Worm (Caenorhabditis elegans) whole organism, early embryonic: ENCODE results near the gene F49H6.5.

ENCODE experiments used
- B0310.2 ChIP-seq: sonication (generic microtip); optimal IDR thresholded peaks from 2 replicates; lab custom pipeline; 2016; ENCODE audit warnings: mild to moderate bottlenecking, missing genetic modification characterization, missing compliant biosample characterization
- F13C5.2 ChIP-seq: sonication (generic microtip); optimal IDR thresholded peaks from 2 replicates; lab custom pipeline; 2017; ENCODE audit warnings: mild to moderate bottlenecking, missing genetic modification characterization, inconsistent platforms, missing compliant biosample characterization
- aly-1 ChIP-seq: sonication (generic microtip); optimal IDR thresholded peaks from 2 replicates; lab custom pipeline; 2016; ENCODE audit warnings: missing genetic modification characterization, missing compliant biosample characterization
- ama-1 ChIP-seq: fragments of 150-350 bp; optimal IDR thresholded peaks from 2 replicates; lab custom pipeline; 2014
- ceh-13 ChIP-seq: fragments of 200-800 bp; sonication (Bioruptor generic); optimal IDR thresholded peaks from 2 replicates; lab custom pipeline; 2018; ENCODE audit warnings: mild to moderate bottlenecking, missing genetic modification characterization, missing compliant biosample characterization
- ceh-36 ChIP-seq: sonication (generic microtip); optimal IDR thresholded peaks from 2 replicates; lab custom pipeline; 2016; ENCODE audit warnings: missing genetic modification characterization, inconsistent platforms, missing compliant biosample characterization
- ets-7 ChIP-seq: sonication (generic microtip); optimal IDR thresholded peaks from 2 replicates; lab custom pipeline; 2016; ENCODE audit warnings: missing genotype, missing genetic modification characterization, missing compliant biosample characterization
- flt-1 ChIP-seq: fragments of 200-800 bp; sonication (Bioruptor generic); IDR thresholded peaks from 2 replicates; pipeline ENCODE4 v1.3.6; 2022; ENCODE audit warnings: missing genetic modification characterization, missing compliant biosample characterization
- hmbx-1 ChIP-seq: sonication (generic microtip); optimal IDR thresholded peaks from 2 replicates; lab custom pipeline; 2016; ENCODE audit warnings: mild to moderate bottlenecking, missing genetic modification characterization, missing compliant biosample characterization
- hmg-4 ChIP-seq: fragments of 200-800 bp; sonication (Bioruptor generic); optimal IDR thresholded peaks from 2 replicates; lab custom pipeline; 2018; ENCODE audit warnings: mild to moderate bottlenecking, missing genetic modification characterization, missing compliant biosample characterization
- hnd-1 ChIP-seq: sonication (generic microtip); optimal IDR thresholded peaks from 2 replicates; lab custom pipeline; 2016; ENCODE audit warnings: missing genetic modification characterization, missing compliant biosample characterization
- pes-1 ChIP-seq: fragments of 200-800 bp; sonication (Bioruptor generic); IDR thresholded peaks from 2 replicates; pipeline ENCODE4 v1.3.6; 2022; ENCODE audit warnings: missing genetic modification reagents, missing genetic modification characterization, missing compliant biosample characterization
- scrt-1 ChIP-seq: fragments of 200-800 bp; sonication (Bioruptor generic); IDR thresholded peaks from 2 replicates; pipeline ENCODE4 v1.3.6; 2022; ENCODE audit warnings: missing genetic modification characterization, missing compliant biosample characterization
- sea-1 ChIP-seq: fragments of 200-800 bp; sonication (Bioruptor generic); conservative IDR thresholded peaks from 2 replicates; pipeline ENCODE4 v1.3.6; 2022; ENCODE audit warnings: missing genetic modification characterization, missing compliant biosample characterization
- tbx-11 ChIP-seq: fragments of 200-800 bp; sonication (Bioruptor generic); IDR thresholded peaks from 2 replicates; pipeline ENCODE4 v1.3.6; 2022; ENCODE audit warnings: missing genetic modification characterization, missing compliant biosample characterization
- tbx-37 ChIP-seq: fragments of 200-800 bp; sonication (Bioruptor generic); conservative IDR thresholded peaks from 2 replicates; pipeline ENCODE4 v1.3.6; 2022; ENCODE audit warnings: missing genetic modification reagents, missing genetic modification characterization, missing compliant biosample characterization
- tra-4 ChIP-seq: sonication (generic microtip); optimal IDR thresholded peaks from 2 replicates; lab custom pipeline; 2017; ENCODE audit warnings: missing genetic modification characterization, missing compliant biosample characterization

The F49H6.5 gene

ce11 chrV:16992383-16992782 is 30.7 kb upstream of the F49H6.5 start:
- no peak for TF ChIP-seq ceh-13
- no peak for TF ChIP-seq ceh-36 (tag; lab: Kevin White, UChicago)
- TF ChIP-seq ama-1 = no peak
- TF ChIP-seq scrt-1 (GFP tag; lab: Robert Waterston, UW) = no peak
- no peak for TF ChIP-seq pes-1 (GFP tag; lab: Robert Waterston, UW)
- no peak for TF ChIP-seq flt-1 (GFP tag; lab: Robert Waterston, UW)
- no peak for TF ChIP-seq sea-1
- no peak for TF ChIP-seq hmg-4 (GFP tag; lab: Kevin White, UChicago)
- no peak for TF ChIP-seq B0310.2 (tag; lab: Kevin White, UChicago)
- no peak for TF ChIP-seq hmbx-1 (tag; lab: Kevin White, UChicago)
- no peak for TF ChIP-seq F13C5.2 (tag; lab: Kevin White, UChicago)
- no peak for TF ChIP-seq tbx-11 (GFP tag; lab: Robert Waterston, UW)
- no peak for TF ChIP-seq hnd-1 (tag; lab: Kevin White, UChicago)
- TF ChIP-seq tra-4 = no peak
- TF ChIP-seq tbx-37 (GFP tag; lab: Robert Waterston, UW) = no peak

DNA sequence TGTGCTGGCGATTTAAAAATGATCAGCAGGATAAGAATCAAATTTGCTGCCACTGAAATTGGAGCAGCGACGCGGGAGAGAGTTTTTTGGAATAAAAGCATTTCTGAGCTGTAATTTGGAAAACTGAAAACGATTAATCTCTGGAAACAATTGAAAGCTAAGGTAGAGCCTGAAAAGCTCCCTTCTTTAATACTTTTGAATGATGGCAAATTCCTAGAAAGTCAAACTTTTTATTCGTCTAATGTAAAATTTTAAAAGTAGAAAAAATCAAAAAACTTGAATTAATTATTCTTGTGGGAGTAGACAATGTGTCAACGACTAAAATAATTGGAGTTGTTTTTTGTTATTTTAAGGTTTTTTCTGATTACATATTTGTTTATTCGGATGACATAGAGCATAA is 22.8 kb upstream of the F49H6.5 start, which contains the start of gene str-217:
str-217 (minus strand) TSS at position 101 of the 400 bp plus-strand sequence.
- TF ChIP-seq flt-1 (GFP tag; lab: Robert Waterston, UW) (no peak), hnd-1 (tag; lab: Kevin White, UChicago) (no peak), pes-1 (GFP tag; lab: Robert Waterston, UW) (no peak), ets-7 (tag; lab: Kevin White, UChicago) (no peak), ceh-13 (no peak), tra-4 (no peak), tbx-11 (GFP tag; lab: Robert Waterston, UW) (no peak), scrt-1 (GFP tag; lab: Robert Waterston, UW) (no peak), ceh-36 (tag; lab: Kevin White, UChicago) (no peak), hmg-4 (GFP tag; lab: Kevin White, UChicago) (no peak), aly-1 (tag; lab: Kevin White, UChicago) (no peak), tbx-37 (GFP tag; lab: Robert Waterston, UW) (no peak), B0310.2 (tag; lab: Kevin White, UChicago) (no peak), sea-1 (no peak)

DNA sequence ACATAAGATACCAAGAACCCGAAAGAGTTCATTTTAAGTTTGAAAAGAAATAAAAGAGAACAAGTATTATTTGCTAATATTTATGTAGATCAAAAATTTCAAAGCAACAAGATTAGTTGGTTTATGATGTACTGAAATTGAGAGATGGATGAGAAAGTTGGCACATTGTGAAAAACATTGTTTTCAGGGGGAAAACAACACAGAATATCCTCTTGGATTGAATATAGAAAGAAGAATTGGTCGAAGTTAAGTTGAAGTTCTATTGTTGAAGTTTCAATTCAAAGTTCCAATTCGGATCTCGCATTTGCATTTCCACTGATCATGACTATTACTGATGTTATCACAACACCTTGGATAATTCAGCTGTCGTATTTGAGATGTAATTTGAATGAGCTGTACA is 22.4 kb upstream of the F49H6.5 start:
- no peak for TF ChIP-seq hmbx-1 (tag; lab: Kevin White, UChicago)
- no peak for TF ChIP-seq ceh-36 (tag; lab: Kevin White, UChicago)
- TF ChIP-seq ceh-13 = no peak
- no peak for TF ChIP-seq sea-1
- no peak for TF ChIP-seq hmg-4 (GFP tag; lab: Kevin White, UChicago)
- no peak for TF ChIP-seq F13C5.2 (tag; lab: Kevin White, UChicago)
- TF ChIP-seq tra-4 = no peak
- TF ChIP-seq tbx-37 (GFP tag; lab: Robert Waterston, UW) = no peak
- TF ChIP-seq ama-1 = no peak
- no peak for TF ChIP-seq hnd-1 (tag; lab: Kevin White, UChicago)
- TF ChIP-seq ets-7 (tag; lab: Kevin White, UChicago) = no peak

ce11 chrV:17001167-17001566 is 21.9 kb upstream of the F49H6.5 start, which contains the start of gene sri-9:
Gene sri-9, plus strand, starts transcription at chrV:17001467.
- TF ChIP-seq scrt-1 (GFP tag; lab: Robert Waterston, UW) = no peak

- TF ChIP-seq sea-1 (no peak), ama-1 (no peak), F13C5.2 (tag; lab: Kevin White, UChicago) (no peak), ceh-36 (tag; lab: Kevin White, UChicago) (no peak), ets-7 (tag; lab: Kevin White, UChicago) (no peak), tbx-11 (GFP tag; lab: Robert Waterston, UW) (no peak), tra-4 (no peak), hmbx-1 (tag; lab: Kevin White, UChicago) (no peak), tbx-37 (GFP tag; lab: Robert Waterston, UW) (no peak), pes-1 (GFP tag; lab: Robert Waterston, UW) (no peak), ceh-13 (no peak), hmg-4 (GFP tag; lab: Kevin White, UChicago) (no peak), B0310.2 (tag; lab: Kevin White, UChicago) (no peak), hnd-1 (tag; lab: Kevin White, UChicago) (no peak), flt-1 (GFP tag; lab: Robert Waterston, UW) (no peak), scrt-1 (GFP tag; lab: Robert Waterston, UW) (no peak), aly-1 (tag; lab: Kevin White, UChicago) (no peak)
Observed at ce11 chrV:17005189-17005588, 17.9 kb upstream of the F49H6.5 start, which contains the start of gene srh-131. Gene srh-131, plus strand, starts transcription at chrV:17005489.

ce11 chrV:17008302-17008701 is 14.7 kb upstream of the F49H6.5 start, which contains the start of gene sri-69:
Gene sri-69, minus strand, starts transcription at chrV:17008402.
- TF ChIP-seq pes-1 (GFP tag; lab: Robert Waterston, UW) (no peak), ama-1 (no peak)

DNA sequence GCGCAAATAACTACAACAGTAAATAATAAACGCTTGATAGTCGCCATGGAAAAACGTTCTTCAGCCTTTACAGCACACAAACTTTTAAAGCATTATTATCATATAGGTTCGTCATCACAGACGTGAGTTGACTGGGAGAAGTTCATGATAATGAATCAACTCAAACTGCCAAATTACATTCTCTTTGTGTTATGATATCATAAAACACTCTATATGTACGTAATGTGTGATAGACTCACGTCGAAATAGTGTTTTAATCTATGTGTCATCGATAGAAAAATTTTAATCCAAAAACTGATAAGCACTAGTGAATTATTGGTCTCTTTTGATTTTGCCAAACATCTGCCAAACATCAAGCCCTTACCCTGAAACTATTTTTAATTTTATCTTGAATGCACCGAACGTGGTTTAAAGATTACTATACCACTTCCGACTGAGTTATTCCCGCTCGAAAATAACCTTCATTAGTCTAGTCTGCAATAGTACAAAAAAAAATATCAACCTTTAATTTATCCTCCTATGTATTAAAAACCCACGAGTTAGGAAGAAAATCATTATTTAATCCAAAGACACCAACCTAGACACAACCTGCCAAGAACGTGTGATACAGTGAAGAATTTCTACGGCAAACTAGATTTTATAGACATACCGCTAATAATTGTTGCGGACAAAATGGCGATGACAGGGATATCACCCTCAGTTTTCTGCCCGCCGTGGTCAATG is 13.5 kb upstream of the F49H6.5 start, which contains the start of the genes clc-12 and clec-240:
clc-12 (minus strand) TSS at position 47 of the 723 bp plus-strand sequence.
clec-240 (plus strand) TSS at position 673 of the 723 bp plus-strand sequence.
- TF ChIP-seq F13C5.2 (tag; lab: Kevin White, UChicago) (no peak), ets-7 (tag; lab: Kevin White, UChicago) (no peak), hnd-1 (tag; lab: Kevin White, UChicago) (no peak), ceh-36 (tag; lab: Kevin White, UChicago) (no peak), tbx-37 (GFP tag; lab: Robert Waterston, UW) (no peak), aly-1 (tag; lab: Kevin White, UChicago) (no peak)
